Worm (Caenorhabditis elegans): ENCODE data around the gene hen-1.

ce11 chrX:7151976-7152528 lies 35.3 kb upstream of the hen-1 start:
- TF ChIP-seq snpc-4 (tag; optimal IDR thresholded peaks at IDR 0.05) (no peak), nhr-76 (tag; optimal IDR thresholded peaks at IDR 0.05) (no peak), ceh-43 (GFP tag; optimal IDR thresholded peaks at IDR 0.05) (no peak)

All from whole organism, mixed stage, embryonic.